Worm (Caenorhabditis elegans) whole organism, young adult: ENCODE results near the gene F31E3.2.

ENCODE experiments used
- F39B2.1 ChIP-seq: fragments of 200-800 bp; sonication (Bioruptor generic); IDR thresholded peaks from 2 replicates; pipeline ENCODE4 v1.3.6; 2022; ENCODE audit warnings: missing genetic modification reagents, missing genetic modification characterization, missing compliant biosample characterization
- ama-1 ChIP-seq, 3 experiments: fragments of 150-350 bp in 1 of 3; sonication (generic microtip) in 2 of 3; optimal IDR thresholded peaks; 2 replicates each; lab custom pipeline; 2014 to 2018; ENCODE audit warnings: missing biosample characterization in 2 of 3, missing genetic modification characterization in 2 of 3, missing genetic modification reagents in 2 of 3
- chd-7 ChIP-seq: sonication (generic microtip); optimal IDR thresholded peaks from 2 replicates; lab custom pipeline; 2016; ENCODE audit warnings: mild to moderate bottlenecking, missing genetic modification characterization, moderate library complexity, missing compliant biosample characterization
- him-1 ChIP-seq: sonication (generic microtip); optimal IDR thresholded peaks from 2 replicates; lab custom pipeline; 2016; ENCODE audit warnings: missing genotype, missing genetic modification reagents, missing genetic modification characterization, missing compliant biosample characterization
- madf-6 ChIP-seq: fragments of 200-800 bp; sonication (Bioruptor generic); IDR thresholded peaks from 2 replicates; pipeline ENCODE4 v1.3.6; 2022; ENCODE audit warnings: missing genetic modification reagents, missing genetic modification characterization, missing compliant biosample characterization
- nhr-90 ChIP-seq: sonication (generic microtip); optimal IDR thresholded peaks from 2 replicates; lab custom pipeline; 2016; ENCODE audit warnings: missing genotype, mild to moderate bottlenecking, missing genetic modification characterization, missing compliant biosample characterization
- pbrm-1 ChIP-seq: fragments of 200-800 bp; sonication (Bioruptor generic); IDR thresholded peaks from 2 replicates; pipeline ENCODE4 v1.3.6; 2022; ENCODE audit warnings: missing genetic modification reagents, missing genetic modification characterization, missing compliant biosample characterization
- pha-4 ChIP-seq: fragments of 150-350 bp; sonication (generic microtip); optimal IDR thresholded peaks from 2 replicates; lab custom pipeline; 2014; ENCODE audit warnings: missing biosample characterization, missing genetic modification reagents, missing genetic modification characterization
- snpc-1.3 ChIP-seq: sonication (generic microtip); optimal IDR thresholded peaks from 2 replicates; lab custom pipeline; 2017; ENCODE audit warnings: missing genetic modification characterization, mild to moderate bottlenecking, missing compliant biosample characterization, antibody characterized with exemption, moderate library complexity, missing genotype, missing genetic modification reagents; ENCODE audit not compliant: insufficient read depth
- unc-130 ChIP-seq: sonication (generic microtip); optimal IDR thresholded peaks from 2 replicates; lab custom pipeline; 2016; ENCODE audit warnings: missing genetic modification reagents, missing genetic modification characterization, missing compliant biosample characterization
- unc-62 ChIP-seq: fragments of 150-350 bp; optimal IDR thresholded peaks from 2 replicates; lab custom pipeline; 2014; ENCODE audit warnings: missing biosample characterization, missing genetic modification reagents, missing genetic modification characterization
- ztf-22 ChIP-seq: fragments of 200-800 bp; sonication (Bioruptor generic); optimal IDR thresholded peaks from 2 replicates; lab custom pipeline; 2018; ENCODE audit warnings: mild to moderate bottlenecking, missing genetic modification characterization, moderate library complexity, missing compliant biosample characterization

ce11 chrIII:6969090-6969489, 4.7 kb upstream of the F31E3.2 start, which contains the start of gene F31E3.12:
- no peak for TF ChIP-seq madf-6 (GFP tag; lab: Robert Waterston, UW)
- no peak for TF ChIP-seq pha-4 (tag; lab: Kevin White, UChicago)
- TF ChIP-seq pbrm-1 (GFP tag; lab: Robert Waterston, UW), result no peak
- TF ChIP-seq chd-7 (tag; lab: Kevin White, UChicago), result no peak
- TF ChIP-seq him-1 (tag; lab: Kevin White, UChicago), result no peak
- no peak for TF ChIP-seq ztf-22 (GFP tag; lab: Kevin White, UChicago)
- TF ChIP-seq nhr-90 (tag; lab: Kevin White, UChicago), result no peak
- TF ChIP-seq snpc-1.3 (tag; lab: Kevin White, UChicago), result no peak
- no peak for TF ChIP-seq unc-62 (GFP tag; lab: Kevin White, UChicago)
- TF ChIP-seq F39B2.1 (GFP tag; lab: Robert Waterston, UW), result no peak
- TF ChIP-seq ama-1 (optimal IDR thresholded peaks at IDR 0.05; lab: Kevin White, UChicago), result no peak
- TF ChIP-seq ama-1 (GFP tag; optimal IDR thresholded peaks at IDR 0.05; lab: Kevin White, UChicago), result no peak
- TF ChIP-seq unc-130, result no peak
